Worm (Caenorhabditis elegans): Measurements from ENCODE around the gene F28B4.1.

- no peak for TF ChIP-seq ztf-23 (GFP tag; IDR thresholded peaks at IDR 0.05)
- TF ChIP-seq ref-1 (GFP tag; conservative IDR thresholded peaks at IDR 0.05), result no peak
- no peak for TF ChIP-seq med-1 (GFP tag; optimal IDR thresholded peaks at IDR 0.05; ENCODE audit: insufficient read depth)
- TF ChIP-seq cog-1 (tag; optimal IDR thresholded peaks at IDR 0.05), result no peak
- TF ChIP-seq ztf-29 (GFP tag; IDR thresholded peaks at IDR 0.05), result no peak
Observed at ce11 chrX:3199249-3199648, 5.6 kb upstream of the F28B4.1 start, which contains the start of gene fax-1.
